Worm (Caenorhabditis elegans) whole organism, midembryonic: Measurements from ENCODE around the gene btb-14.

Experiments used
- T22C8.4 ChIP-seq: fragments of 200-800 bp; sonication (Bioruptor generic); IDR thresholded peaks from 2 replicates; pipeline ENCODE4 v1.3.6; 2022; ENCODE audit warnings: missing genetic modification characterization, missing compliant biosample characterization
- cog-1 ChIP-seq: sonication (generic microtip); optimal IDR thresholded peaks from 2 replicates; lab custom pipeline; 2016; ENCODE audit warnings: missing genetic modification characterization, missing compliant biosample characterization
- flt-1 ChIP-seq: fragments of 200-800 bp; sonication (Bioruptor generic); IDR thresholded peaks from 2 replicates; pipeline ENCODE4 v1.3.6; 2022; ENCODE audit warnings: missing genetic modification characterization, missing compliant biosample characterization
- klf-2 ChIP-seq: fragments of 200-800 bp; sonication (Bioruptor generic); conservative IDR thresholded peaks from 2 replicates; pipeline ENCODE4 v1.3.6; 2022; ENCODE audit warnings: missing genetic modification reagents, missing genetic modification characterization, missing compliant biosample characterization
- med-1 ChIP-seq: sonication (generic microtip); optimal IDR thresholded peaks from 2 replicates; lab custom pipeline; 2017; ENCODE audit warnings: missing genetic modification characterization, mild to moderate bottlenecking, missing compliant biosample characterization, antibody characterized with exemption, missing genetic modification reagents; ENCODE audit not compliant: insufficient read depth
- ref-1 ChIP-seq: fragments of 200-800 bp; sonication (Bioruptor generic); conservative IDR thresholded peaks from 2 replicates; pipeline ENCODE4 v1.3.6; 2022; ENCODE audit warnings: missing genetic modification reagents, missing genetic modification characterization, missing compliant biosample characterization
- tab-1 ChIP-seq: fragments of 200-800 bp; sonication (Bioruptor generic); IDR thresholded peaks from 2 replicates; pipeline ENCODE4 v1.3.6; 2022; ENCODE audit warnings: missing genetic modification characterization, missing compliant biosample characterization
- ztf-23 ChIP-seq: fragments of 200-800 bp; sonication (Bioruptor generic); IDR thresholded peaks from 2 replicates; pipeline ENCODE4 v1.3.6; 2022; ENCODE audit warnings: missing genetic modification reagents, missing genetic modification characterization, missing compliant biosample characterization
- ztf-29 ChIP-seq: fragments of 200-800 bp; sonication (Bioruptor generic); IDR thresholded peaks from 2 replicates; pipeline ENCODE4 v1.3.6; 2022; ENCODE audit warnings: missing genetic modification reagents, missing genetic modification characterization, missing compliant biosample characterization

The btb-14 gene

ce11 chrII:12432356-12432755 is 49.1 kb downstream of the btb-14 start, which contains the start of gene dct-12:
TSS of gene dct-12 (minus strand) at chrII:12432456.
- TF ChIP-seq ref-1 (GFP tag; lab: Robert Waterston, UW) (no peak), flt-1 (no peak), ztf-29 (no peak), tab-1 (GFP tag; lab: Robert Waterston, UW) (no peak), T22C8.4 (GFP tag; lab: Robert Waterston, UW) (no peak), klf-2 (GFP tag; lab: Robert Waterston, UW) (no peak), med-1 (GFP tag; lab: Kevin White, UChicago) (no peak), cog-1 (tag; lab: Kevin White, UChicago) (no peak), ztf-23 (GFP tag; lab: Robert Waterston, UW) (no peak)
